Worm (Caenorhabditis elegans): ENCODE data around the gene F35B3.4.

Gene F35B3.4

ce11 chrX:17030169-17030914 lies 9.6 kb upstream of the F35B3.4 start, which contains the start of gene ptrn-1 (continued):
- TF ChIP-seq egl-27 (tag; optimal IDR thresholded peaks at IDR 0.05) (no peak), hlh-30 (tag; optimal IDR thresholded peaks at IDR 0.05; ENCODE audit: insufficient read depth) (peak; percentile 88), ces-1 (GFP tag; optimal IDR thresholded peaks at IDR 0.05) (no peak), jun-1 (tag; optimal IDR thresholded peaks at IDR 0.05) (no peak), unc-39 (tag; optimal IDR thresholded peaks at IDR 0.05) (no peak), Y75B8A.6 (GFP tag; IDR thresholded peaks at IDR 0.05) (no peak), nhr-102 (tag; optimal IDR thresholded peaks at IDR 0.05) (no peak), hlh-11 (tag; optimal IDR thresholded peaks at IDR 0.05) (peak; percentile 93), lin-13 (GFP tag; optimal IDR thresholded peaks at IDR 0.05) (peak; percentile 56), lin-29 (GFP tag; IDR thresholded peaks at IDR 0.05) (no peak), unc-130 (GFP tag; optimal IDR thresholded peaks at IDR 0.05) (no peak)

ce11 chrX:17019098-17019497 lies 1.7 kb downstream of the F35B3.4 start:
- peak; percentile 91 for TF ChIP-seq aha-1 (tag)
- no peak for TF ChIP-seq Y5F2A.4 (GFP tag; optimal IDR thresholded peaks at IDR 0.05)

DNA sequence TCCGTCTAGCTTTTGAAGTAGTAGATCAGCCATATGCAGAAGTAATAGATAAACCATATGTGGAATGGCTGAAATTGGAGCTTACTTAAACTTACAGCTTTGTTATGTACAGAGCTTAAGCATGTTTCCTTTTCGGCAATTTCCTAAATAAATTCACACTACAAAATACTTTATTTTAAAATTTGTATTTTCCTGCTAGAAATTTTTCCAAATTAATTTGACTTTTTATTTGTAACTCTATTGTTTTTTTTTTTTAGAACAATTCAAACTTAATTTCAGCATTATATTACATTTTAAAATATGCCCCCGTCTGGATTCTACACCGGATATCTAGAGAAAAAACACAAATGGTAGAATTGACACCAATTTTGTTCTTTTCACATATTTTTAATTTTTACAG lies 7.6 kb downstream of the F35B3.4 start, which contains the start of gene F35B3.3:
TSS of gene F35B3.3 (plus strand) at position 301 of the 400 bp plus-strand sequence.
- TF ChIP-seq ZK546.5 (tag; optimal IDR thresholded peaks at IDR 0.05) (no peak), pqm-1 (tag; optimal IDR thresholded peaks at IDR 0.05) (no peak), ceh-28 (tag; optimal IDR thresholded peaks at IDR 0.05) (no peak), mes-2 (tag; optimal IDR thresholded peaks at IDR 0.05; ENCODE audit: poor library complexity, severe bottlenecking) (no peak), ceh-32 (tag; optimal IDR thresholded peaks at IDR 0.05; ENCODE audit: poor library complexity) (no peak), daf-8 (GFP tag; IDR thresholded peaks at IDR 0.05) (no peak), jun-1 (tag; optimal IDR thresholded peaks at IDR 0.05) (no peak), daf-12 (tag; optimal IDR thresholded peaks at IDR 0.05) (no peak), zfp-2 (tag; optimal IDR thresholded peaks at IDR 0.05) (no peak), nhr-10 (tag; optimal IDR thresholded peaks at IDR 0.05) (no peak), hmg-1.1 (GFP tag; IDR thresholded peaks at IDR 0.05) (no peak), ceh-82 (tag; optimal IDR thresholded peaks at IDR 0.05) (no peak)

- no peak for TF ChIP-seq nhr-48 (tag; optimal IDR thresholded peaks at IDR 0.05)
- peak; percentile 84 for TF ChIP-seq set-16 (GFP tag; IDR thresholded peaks at IDR 0.05)
- no peak for TF ChIP-seq daf-16 (GFP tag; optimal IDR thresholded peaks at IDR 0.05)
- no peak for TF ChIP-seq daf-16 (tag; optimal IDR thresholded peaks at IDR 0.05)
- no peak for TF ChIP-seq daf-12 (tag; optimal IDR thresholded peaks at IDR 0.05)
- TF ChIP-seq hlh-30 (tag; optimal IDR thresholded peaks at IDR 0.05; ENCODE audit: insufficient read depth): no peak
- TF ChIP-seq attf-4 (tag; optimal IDR thresholded peaks at IDR 0.05): no peak
- TF ChIP-seq egl-43 (GFP tag; IDR thresholded peaks at IDR 0.05): 0 out of 2 replicates have a peak, but pooled peaks have one; percentile 35
- no peak for TF ChIP-seq lir-3 (tag; optimal IDR thresholded peaks at IDR 0.05)
These were observed 13.9 kb downstream of the F35B3.4 start for ce11 chrX:17006843-17007242.

- no peak for TF ChIP-seq F37D6.2 (tag; optimal IDR thresholded peaks at IDR 0.05)
- no peak for TF ChIP-seq lim-7 (GFP tag; IDR thresholded peaks at IDR 0.05)
- peak in 1 of 2 experiments; percentile 98 for TF ChIP-seq unc-62 (GFP tag; optimal IDR thresholded peaks at IDR 0.05 in 1 of 2)
- TF ChIP-seq unc-62 (tag; optimal IDR thresholded peaks at IDR 0.05): no peak
- no peak for TF ChIP-seq lin-15B (tag; optimal IDR thresholded peaks at IDR 0.05)
- TF ChIP-seq duxl-1 (tag; optimal IDR thresholded peaks at IDR 0.05; ENCODE audit: poor library complexity): no peak
- peak; percentile 49 for TF ChIP-seq ces-1 (GFP tag; optimal IDR thresholded peaks at IDR 0.05)
- TF ChIP-seq mdt-29 (GFP tag; IDR thresholded peaks at IDR 0.05): no peak
- no peak for TF ChIP-seq Y5F2A.4 (GFP tag; optimal IDR thresholded peaks at IDR 0.05)
- TF ChIP-seq ctbp-1 (GFP tag; IDR thresholded peaks at IDR 0.05): no peak
- no peak for TF ChIP-seq nhr-76 (tag; optimal IDR thresholded peaks at IDR 0.05)
- no peak for TF ChIP-seq saeg-2 (GFP tag; IDR thresholded peaks at IDR 0.05)
- TF ChIP-seq skn-1 (tag; optimal IDR thresholded peaks at IDR 0.05): no peak
- no peak for TF ChIP-seq nhr-77 (tag; optimal IDR thresholded peaks at IDR 0.05)
- no peak for TF ChIP-seq nhr-41 (GFP tag; IDR thresholded peaks at IDR 0.05)
These were observed 17.2 kb downstream of the F35B3.4 start for ce11 chrX:17003473-17004123.
